Fruit fly (Drosophila melanogaster) whole organism, embryonic: ENCODE measurements around the gene CG34251.

Experiments used
- B-H1 ChIP-seq: fragments of 200-800 bp; sonication (Bioruptor generic); IDR thresholded peaks from 3 replicates; pipeline ENCODE4 v1.3.6; 2022; ENCODE audit warnings: missing biosample characterization, missing genetic modification characterization
- CG10366 ChIP-seq: fragments of 200-800 bp; sonication (Bioruptor generic); IDR thresholded peaks from 2 replicates; pipeline ENCODE4 v1.3.6; 2022; ENCODE audit warnings: missing biosample characterization, missing genetic modification characterization
- CG10654 ChIP-seq: fragments of 200-800 bp; sonication (Bioruptor generic); optimal IDR thresholded peaks from 2 replicates; lab custom pipeline; 2016; ENCODE audit warnings: missing biosample characterization, missing genetic modification characterization
- CG11560 ChIP-seq: fragments of 200-800 bp; sonication (Bioruptor generic); IDR thresholded peaks from 3 replicates; pipeline ENCODE4 v1.3.6; 2022; ENCODE audit warnings: missing biosample characterization, missing genetic modification characterization
- CG11695 ChIP-seq: fragments of 200-800 bp; sonication (Bioruptor generic); IDR thresholded peaks from 3 replicates; pipeline ENCODE4 v1.3.6; 2022; ENCODE audit warnings: missing biosample characterization, missing genetic modification characterization
- CG12104 ChIP-seq: fragments of 200-800 bp; sonication (Bioruptor generic); optimal IDR thresholded peaks from 3 replicates; lab custom pipeline; 2016; ENCODE audit warnings: missing biosample characterization, missing genetic modification characterization
- CG12659 ChIP-seq: fragments of 200-800 bp; sonication (Bioruptor generic); optimal IDR thresholded peaks from 3 replicates; lab custom pipeline; 2017; ENCODE audit warnings: mild to moderate bottlenecking, missing biosample characterization, missing genetic modification reagents, missing genetic modification characterization
- CG1529 ChIP-seq: fragments of 200-800 bp; sonication (Bioruptor generic); optimal IDR thresholded peaks from 3 replicates; lab custom pipeline; 2018; ENCODE audit warnings: missing biosample characterization, missing genetic modification characterization
- CG15601 ChIP-seq: fragments of 200-800 bp; sonication (Bioruptor generic); optimal IDR thresholded peaks from 3 replicates; lab custom pipeline; 2019; ENCODE audit warnings: missing biosample characterization, mild to moderate bottlenecking, missing genetic modification characterization, moderate library complexity
- CG17359 ChIP-seq: fragments of 200-800 bp; sonication (Bioruptor generic); optimal IDR thresholded peaks from 3 replicates; lab custom pipeline; 2018; ENCODE audit warnings: missing biosample characterization, mild to moderate bottlenecking, missing genetic modification characterization, moderate library complexity
- CG17612 ChIP-seq: fragments of 200-800 bp; sonication (Bioruptor generic); IDR thresholded peaks from 2 replicates; pipeline ENCODE4 v1.3.6; 2022; ENCODE audit warnings: missing biosample characterization, missing genetic modification characterization
- CG18262 ChIP-seq: fragments of 200-800 bp; optimal IDR thresholded peaks from 3 replicates; lab custom pipeline; 2019; ENCODE audit warnings: missing biosample characterization, mild to moderate bottlenecking, missing genetic modification characterization, moderate library complexity
- CG18619 ChIP-seq: fragments of 200-800 bp; sonication (Bioruptor generic); optimal IDR thresholded peaks from 3 replicates; lab custom pipeline; 2017; ENCODE audit warnings: missing biosample characterization, mild to moderate bottlenecking, missing genetic modification characterization
- CG18764 ChIP-seq: fragments of 200-800 bp; sonication (Bioruptor generic); optimal IDR thresholded peaks from 3 replicates; lab custom pipeline; 2016; ENCODE audit warnings: missing biosample characterization, missing genetic modification characterization
- CG2120 ChIP-seq: fragments of 200-800 bp; sonication (Bioruptor generic); optimal IDR thresholded peaks from 3 replicates; lab custom pipeline; 2016; ENCODE audit warnings: missing biosample characterization, missing genetic modification characterization
- CG2199 ChIP-seq: fragments of 200-800 bp; sonication (Bioruptor generic); IDR thresholded peaks from 3 replicates; pipeline ENCODE4 v1.3.6; 2022; ENCODE audit warnings: missing biosample characterization, missing genetic modification characterization
- CG30403 ChIP-seq: fragments of 200-800 bp; sonication (Bioruptor generic); optimal IDR thresholded peaks from 3 replicates; lab custom pipeline; 2016; ENCODE audit warnings: missing biosample characterization, missing genetic modification characterization
- CG3065 ChIP-seq: fragments of 200-800 bp; sonication (Bioruptor generic); optimal IDR thresholded peaks from 2 replicates; lab custom pipeline; 2016; ENCODE audit warnings: missing biosample characterization, missing genetic modification characterization
- CG31224 ChIP-seq: fragments of 200-800 bp; sonication (Bioruptor generic); IDR thresholded peaks from 2 replicates; pipeline ENCODE4 v1.3.6; 2022; ENCODE audit warnings: missing biosample characterization, missing genetic modification characterization
- CG31388 ChIP-seq: fragments of 200-800 bp; sonication (Bioruptor generic); optimal IDR thresholded peaks from 2 replicates; lab custom pipeline; 2016; ENCODE audit warnings: missing biosample characterization, missing genetic modification characterization
- CG3163 ChIP-seq: fragments of 200-800 bp; sonication (Bioruptor generic); optimal IDR thresholded peaks from 3 replicates; lab custom pipeline; 2016; ENCODE audit warnings: missing biosample characterization, missing genetic modification characterization
- CG33213 ChIP-seq: fragments of 200-800 bp; sonication (Bioruptor generic); optimal IDR thresholded peaks from 3 replicates; lab custom pipeline; 2016; ENCODE audit warnings: missing biosample characterization, missing genetic modification characterization
- CG7987 ChIP-seq: fragments of 200-800 bp; sonication (Bioruptor generic); optimal IDR thresholded peaks from 2 replicates; lab custom pipeline; 2018; ENCODE audit warnings: missing biosample characterization, mild to moderate bottlenecking, missing genetic modification characterization, moderate library complexity
- CG8281 ChIP-seq: fragments of 200-800 bp; sonication (Bioruptor generic); optimal IDR thresholded peaks from 2 replicates; lab custom pipeline; 2018; ENCODE audit warnings: missing biosample characterization, mild to moderate bottlenecking, missing genetic modification characterization, moderate library complexity
- Dbx ChIP-seq: fragments of 200-800 bp; sonication (Bioruptor generic); IDR thresholded peaks from 3 replicates; pipeline ENCODE4 v1.3.6; 2022; ENCODE audit warnings: missing biosample characterization, missing genetic modification characterization
- Dll ChIP-seq: fragments of 200-800 bp; sonication (Bioruptor generic); IDR thresholded peaks from 4 replicates; pipeline ENCODE4 v1.3.6; 2022; ENCODE audit warnings: missing biosample characterization, missing genetic modification characterization; ENCODE audit not compliant: partially characterized antibody
- E2f2 ChIP-seq: fragments of 200-800 bp; sonication (Bioruptor generic); IDR thresholded peaks from 2 replicates; pipeline ENCODE4 v1.3.6; 2022; ENCODE audit warnings: missing biosample characterization, missing genetic modification characterization
- H2.0 ChIP-seq: fragments of 200-800 bp; sonication (Bioruptor generic); IDR thresholded peaks from 2 replicates; pipeline ENCODE4 v1.3.6; 2022; ENCODE audit warnings: missing biosample characterization, missing genetic modification characterization
- HmgD ChIP-seq: fragments of 200-800 bp; sonication (Bioruptor generic); optimal IDR thresholded peaks from 3 replicates; lab custom pipeline; 2016; ENCODE audit warnings: missing biosample characterization, missing genetic modification characterization
- Hr3 ChIP-seq: fragments of 200-800 bp; sonication (Bioruptor generic); optimal IDR thresholded peaks from 3 replicates; lab custom pipeline; 2016; ENCODE audit warnings: missing biosample characterization, missing genetic modification characterization
- MESR4 ChIP-seq: fragments of 200-800 bp; sonication (Bioruptor generic); optimal IDR thresholded peaks from 2 replicates; lab custom pipeline; 2018; ENCODE audit warnings: missing biosample characterization, mild to moderate bottlenecking, missing genetic modification characterization, moderate library complexity
- Mes4 ChIP-seq: fragments of 200-800 bp; sonication (Bioruptor generic); optimal IDR thresholded peaks from 2 replicates; lab custom pipeline; 2016; ENCODE audit warnings: missing biosample characterization, missing genetic modification characterization
- Nf-YA ChIP-seq: fragments of 200-800 bp; sonication (Bioruptor generic); IDR thresholded peaks from 2 replicates; pipeline ENCODE4 v1.3.6; 2022; ENCODE audit warnings: missing biosample characterization, missing genetic modification characterization
- NfI ChIP-seq: fragments of 200-800 bp; sonication (Bioruptor generic); optimal IDR thresholded peaks from 3 replicates; lab custom pipeline; 2018; ENCODE audit warnings: missing biosample characterization, mild to moderate bottlenecking, missing genetic modification characterization, moderate library complexity
- TFAM ChIP-seq: fragments of 200-800 bp; sonication (Bioruptor generic); optimal IDR thresholded peaks from 2 replicates; lab custom pipeline; 2017; ENCODE audit warnings: missing biosample characterization, missing genetic modification characterization, inconsistent platforms
- YL-1 ChIP-seq: fragments of 200-800 bp; sonication (Bioruptor generic); optimal IDR thresholded peaks from 3 replicates; lab custom pipeline; 2017; ENCODE audit warnings: missing biosample characterization, mild to moderate bottlenecking, missing genetic modification characterization
- ap ChIP-seq: fragments of 200-800 bp; sonication (Bioruptor generic); IDR thresholded peaks from 2 replicates; pipeline ENCODE4 v1.3.6; 2022; ENCODE audit warnings: missing biosample characterization, missing genetic modification characterization
- ash1 ChIP-seq: fragments of 200-800 bp; sonication (Bioruptor generic); optimal IDR thresholded peaks from 2 replicates; lab custom pipeline; 2018; ENCODE audit warnings: missing biosample characterization, mild to moderate bottlenecking, missing genetic modification characterization
- dm ChIP-seq: fragments of 200-800 bp; sonication (Bioruptor generic); optimal IDR thresholded peaks from 3 replicates; lab custom pipeline; 2016; ENCODE audit warnings: missing biosample characterization, missing genetic modification characterization
- dmrt11E ChIP-seq: fragments of 200-800 bp; sonication (Bioruptor generic); optimal IDR thresholded peaks from 3 replicates; lab custom pipeline; 2018; ENCODE audit warnings: missing biosample characterization, mild to moderate bottlenecking, missing genetic modification characterization, moderate library complexity
- gt ChIP-seq: fragments of 200-800 bp; sonication (Bioruptor generic); IDR thresholded peaks from 2 replicates; pipeline ENCODE4 v1.3.6; 2022; ENCODE audit warnings: missing biosample characterization, missing genetic modification characterization
- hbn ChIP-seq: fragments of 200-800 bp; sonication (Bioruptor generic); IDR thresholded peaks from 2 replicates; pipeline ENCODE4 v1.3.6; 2022; ENCODE audit warnings: missing biosample characterization, missing genetic modification characterization; ENCODE audit not compliant: partially characterized antibody
- lab ChIP-seq: fragments of 200-800 bp; sonication (Bioruptor generic); optimal IDR thresholded peaks from 3 replicates; lab custom pipeline; 2017; ENCODE audit warnings: missing biosample characterization, missing genetic modification characterization, mild to moderate bottlenecking, moderate library complexity, missing genetic modification reagents
- org-1 ChIP-seq: fragments of 200-800 bp; sonication (Bioruptor generic); optimal IDR thresholded peaks from 2 replicates; lab custom pipeline; 2017; ENCODE audit warnings: missing biosample characterization, missing genetic modification characterization
- pnt ChIP-seq: fragments of 200-800 bp; sonication (Bioruptor generic); optimal IDR thresholded peaks from 3 replicates; lab custom pipeline; 2016; ENCODE audit warnings: missing biosample characterization, missing genetic modification characterization
- pum ChIP-seq: fragments of 200-800 bp; sonication (Bioruptor generic); optimal IDR thresholded peaks from 2 replicates; lab custom pipeline; 2016; ENCODE audit warnings: missing biosample characterization, missing genetic modification characterization
- ranshi ChIP-seq: fragments of 200-800 bp; sonication (Bioruptor generic); IDR thresholded peaks from 2 replicates; pipeline ENCODE4 v1.3.6; 2022; ENCODE audit warnings: missing biosample characterization, missing genetic modification characterization
- row ChIP-seq: fragments of 200-800 bp; sonication (Bioruptor generic); IDR thresholded peaks from 3 replicates; pipeline ENCODE4 v1.3.6; 2022; ENCODE audit warnings: missing biosample characterization, missing genetic modification characterization
- run ChIP-seq: fragments of 200-800 bp; sonication (Bioruptor generic); optimal IDR thresholded peaks from 3 replicates; lab custom pipeline; 2018; ENCODE audit warnings: missing biosample characterization, mild to moderate bottlenecking, missing genetic modification characterization
- so ChIP-seq: fragments of 200-800 bp; sonication (Bioruptor generic); IDR thresholded peaks from 3 replicates; pipeline ENCODE4 v1.3.6; 2022; ENCODE audit warnings: missing biosample characterization, missing genetic modification characterization
- vfl ChIP-seq: fragments of 200-800 bp; sonication (Bioruptor generic); optimal IDR thresholded peaks from 2 replicates; lab custom pipeline; 2016; ENCODE audit warnings: missing biosample characterization, missing genetic modification characterization

The CG34251 gene

DNA sequence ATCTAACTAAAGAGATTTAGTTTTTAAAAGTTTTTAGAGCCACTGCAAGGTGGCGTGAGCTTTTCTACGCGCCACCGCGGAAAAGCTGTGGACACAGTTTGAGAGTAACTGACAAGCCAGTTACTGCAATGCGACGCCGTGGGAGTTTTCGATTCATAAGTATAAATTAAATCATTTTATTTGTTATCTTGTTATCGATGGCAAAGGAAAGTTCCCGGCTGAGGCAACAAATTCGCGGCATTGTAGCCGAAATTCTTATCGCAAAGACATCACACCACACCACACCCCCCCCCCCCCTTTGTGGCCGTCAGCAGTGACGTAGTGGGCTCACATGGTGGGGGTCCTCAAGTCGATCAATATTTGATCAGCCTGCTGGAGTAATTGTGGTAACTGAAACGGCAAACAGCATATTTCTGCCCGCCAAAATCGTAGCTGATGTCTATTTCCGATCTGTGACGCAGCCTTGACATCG is 15.5 kb upstream of the CG34251 start (continued):
- TF ChIP-seq CG2120, result peak; percentile 37
- TF ChIP-seq CG3065 (GFP tag; lab: Kevin White, UChicago), result no peak
- TF ChIP-seq Dbx (GFP tag; lab: Robert Waterston, UW), result 0 out of 3 replicates have a peak, but pooled peaks have one; percentile 51
- no peak for TF ChIP-seq TFAM (GFP tag; lab: Kevin White, UChicago)
- TF ChIP-seq hbn (GFP tag; lab: Robert Waterston, UW), result no peak
- peak; percentile 4 for TF ChIP-seq dm (GFP tag; lab: Kevin White, UChicago)
- TF ChIP-seq Nf-YA (GFP tag; lab: Robert Waterston, UW), result no peak
- peak; percentile 60 for TF ChIP-seq CG7987 (GFP tag; lab: Kevin White, UChicago)
- TF ChIP-seq CG12104 (GFP tag; lab: Kevin White, UChicago), result no peak
- TF ChIP-seq CG31224 (GFP tag; lab: Robert Waterston, UW), result peak; percentile 43; the same call in 1 of the 2 replicates
- no peak for TF ChIP-seq YL-1 (GFP tag; lab: Kevin White, UChicago)
- no peak for TF ChIP-seq run (tag; lab: Kevin White, UChicago)
- TF ChIP-seq gt (GFP tag; lab: Robert Waterston, UW), result no peak
- TF ChIP-seq CG18619 (GFP tag; lab: Kevin White, UChicago), result no peak
- TF ChIP-seq CG30403 (GFP tag; lab: Kevin White, UChicago), result no peak
- TF ChIP-seq CG15601 (tag; lab: Kevin White, UChicago), result no peak
- no peak for TF ChIP-seq CG10654 (GFP tag; lab: Kevin White, UChicago)
- TF ChIP-seq B-H1 (GFP tag; lab: Robert Waterston, UW), result no peak; the same call in 2 of the 3 replicates
- no peak for TF ChIP-seq CG8281 (tag; lab: Kevin White, UChicago)
- peak; percentile 88 for TF ChIP-seq lab
- no peak for TF ChIP-seq dmrt11E (tag; lab: Kevin White, UChicago)
- TF ChIP-seq ap (GFP tag; lab: Robert Waterston, UW), result no peak
- no peak for TF ChIP-seq CG11560 (tag; lab: Robert Waterston, UW)
- peak; percentile 37; the same call in 1 of the 2 replicates for TF ChIP-seq CG17612
- TF ChIP-seq NfI, result peak; percentile 26
- no peak for TF ChIP-seq CG3163 (GFP tag; lab: Kevin White, UChicago)
- no peak for TF ChIP-seq pnt (GFP tag; lab: Kevin White, UChicago)
- no peak for TF ChIP-seq CG33213
- no peak for TF ChIP-seq MESR4 (GFP tag; lab: Kevin White, UChicago)
- peak; percentile 18 for TF ChIP-seq ash1 (GFP tag; lab: Kevin White, UChicago)
- peak; percentile 54; the same call in 1 of the 3 replicates for TF ChIP-seq CG2199
- TF ChIP-seq Hr3 (GFP tag; lab: Kevin White, UChicago), result no peak
- no peak for TF ChIP-seq CG18262 (tag; lab: Kevin White, UChicago)
- 0 out of 3 replicates have a peak, but pooled peaks have one; percentile 19 for TF ChIP-seq row (GFP tag; lab: Robert Waterston, UW)
- TF ChIP-seq CG10366, result no peak
- 0 out of 3 replicates have a peak, but pooled peaks have one; percentile 23 for TF ChIP-seq CG11695 (GFP tag; lab: Robert Waterston, UW)
- no peak; the same call in 1 of the 2 replicates for TF ChIP-seq ranshi
- no peak for TF ChIP-seq vfl
- TF ChIP-seq CG17359 (tag; lab: Kevin White, UChicago), result peak; percentile 7
- TF ChIP-seq E2f2 (GFP tag; lab: Robert Waterston, UW), result peak; percentile 54; the same call in 1 of the 2 replicates
- TF ChIP-seq CG1529 (GFP tag; lab: Kevin White, UChicago), result no peak
- peak; percentile 38 for TF ChIP-seq CG12659 (GFP tag; lab: Kevin White, UChicago)
- no peak for TF ChIP-seq pum (GFP tag; lab: Kevin White, UChicago)
- no peak for TF ChIP-seq CG18764 (GFP tag; lab: Kevin White, UChicago)
- no peak for TF ChIP-seq Dll (GFP tag; lab: Robert Waterston, UW)
- TF ChIP-seq HmgD, result no peak
- TF ChIP-seq org-1, result no peak
- TF ChIP-seq so (GFP tag; lab: Robert Waterston, UW), result peak; percentile 49; the same call in 2 of the 3 replicates
- no peak for TF ChIP-seq Mes4 (GFP tag; lab: Kevin White, UChicago)
- TF ChIP-seq CG31388 (GFP tag; lab: Kevin White, UChicago), result no peak
- TF ChIP-seq H2.0, result no peak
